Worm (Caenorhabditis elegans): ENCODE results near the gene trip-4.
A peak's percentile ranks its signal among the peaks of the same experiment; 100 is the strongest.

Gene trip-4

ce11 chrII:15089086-15089895 is 50.1 kb downstream of the trip-4 start:
- peak; percentile 27 for TF ChIP-seq C34F6.9 (tag; optimal IDR thresholded peaks at IDR 0.05)
- peak; percentile 32 for TF ChIP-seq crh-2 (tag; optimal IDR thresholded peaks at IDR 0.05)
- no peak for TF ChIP-seq unc-39 (tag; optimal IDR thresholded peaks at IDR 0.05)
- TF ChIP-seq lin-13 (GFP tag; optimal IDR thresholded peaks at IDR 0.05), result peak; percentile 53
- peak; percentile 14 for TF ChIP-seq nhr-25 (tag; optimal IDR thresholded peaks at IDR 0.05)
- TF ChIP-seq F13H6.1 (tag; optimal IDR thresholded peaks at IDR 0.05), result peak; percentile 61
- no peak for TF ChIP-seq nhr-6 (tag; optimal IDR thresholded peaks at IDR 0.05)
- peak; percentile 60 for TF ChIP-seq unc-55 (GFP tag; optimal IDR thresholded peaks at IDR 0.05)
- TF ChIP-seq sma-3 (GFP tag; optimal IDR thresholded peaks at IDR 0.05), result peak; percentile 76
- peak; percentile 9 for TF ChIP-seq snpc-4 (tag; optimal IDR thresholded peaks at IDR 0.05)
- no peak for TF ChIP-seq Y55F3AM.14 (GFP tag; optimal IDR thresholded peaks at IDR 0.05)
- peak; percentile 94 for TF ChIP-seq gmeb-1 (tag; optimal IDR thresholded peaks at IDR 0.05)
- TF ChIP-seq lsy-2 (tag; optimal IDR thresholded peaks at IDR 0.05), result peak; percentile 62 to 78
- TF ChIP-seq mab-5 (tag; optimal IDR thresholded peaks at IDR 0.05), result peak; percentile 15

- TF ChIP-seq dmd-4 (tag; optimal IDR thresholded peaks at IDR 0.05) (no peak), nhr-77 (tag; optimal IDR thresholded peaks at IDR 0.05) (no peak), nhr-237 (tag; optimal IDR thresholded peaks at IDR 0.05) (no peak), ztf-4 (tag; optimal IDR thresholded peaks at IDR 0.05) (no peak), unc-62 (GFP tag; optimal IDR thresholded peaks at IDR 0.05) (no peak), blmp-1 (tag; optimal IDR thresholded peaks at IDR 0.05; ENCODE audit: insufficient read depth) (no peak)
These were observed 50.7 kb downstream of the trip-4 start, which contains the start of gene Y53F4B.21 for ce11 chrII:15089896-15090230. Y53F4B.21 (plus strand) TSS chrII:15090180.
